Fruit fly (Drosophila melanogaster): Measurements from ENCODE around the gene Stt3A.

Gene Stt3A

DNA sequence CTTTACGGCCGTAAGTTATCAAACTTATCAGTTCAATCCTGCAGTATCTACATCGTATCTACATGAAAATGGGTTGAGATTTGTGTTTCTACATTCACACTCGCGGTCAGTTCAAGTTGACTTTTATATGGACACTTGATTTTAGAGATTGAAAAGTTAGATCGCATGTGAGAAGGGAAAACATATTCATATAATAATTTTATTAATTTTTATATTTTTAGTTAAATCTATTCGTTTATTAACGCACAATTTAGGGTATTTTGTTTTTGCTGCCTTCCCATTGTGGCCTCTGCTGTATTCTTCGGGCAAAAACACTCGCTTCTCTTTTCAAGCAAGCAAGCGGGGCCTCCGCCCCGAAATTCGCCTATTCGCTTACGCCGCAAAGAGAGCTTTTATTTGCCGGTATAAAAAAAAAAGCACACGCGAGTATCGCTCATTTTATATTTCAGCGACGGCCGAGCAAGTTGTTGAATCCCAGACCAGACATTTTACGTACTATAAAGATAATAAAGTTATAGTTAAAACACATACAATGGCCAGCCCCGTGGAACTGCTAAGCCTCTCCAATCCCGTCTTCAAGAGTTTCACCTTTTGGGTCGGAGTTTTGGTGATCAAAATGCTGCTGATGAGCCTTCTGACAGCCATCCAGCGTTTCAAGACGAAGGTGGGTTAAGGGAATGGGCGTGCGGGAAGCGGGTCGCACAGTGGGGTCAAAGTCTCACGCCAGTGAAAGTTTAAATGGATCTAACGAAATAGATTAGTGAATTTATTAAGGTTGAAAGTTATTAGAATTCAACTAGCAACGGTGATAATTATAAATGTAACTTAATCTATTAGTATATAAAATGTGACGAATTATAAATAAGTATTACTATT is 10.9 kb downstream of the Stt3A start (continued):
- peak; percentile 22 for TF ChIP-seq ems (GFP tag; optimal IDR thresholded peaks at IDR 0.05)
- TF ChIP-seq inv (GFP tag; IDR thresholded peaks at IDR 0.05; ENCODE audit: partially characterized antibody) = no peak
- TF ChIP-seq Nf-YA (GFP tag; IDR thresholded peaks at IDR 0.05) = peak; percentile 73
- peak; percentile 90 for TF ChIP-seq Hand (GFP tag; optimal IDR thresholded peaks at IDR 0.05)
- peak; percentile 70 for TF ChIP-seq Jarid2 (GFP tag; optimal IDR thresholded peaks at IDR 0.05)
- TF ChIP-seq CG15514 (GFP tag; optimal IDR thresholded peaks at IDR 0.05) = peak; percentile 81
- TF ChIP-seq Six4 (GFP tag; optimal IDR thresholded peaks at IDR 0.05) = peak; percentile 67
- peak; percentile 8 for TF ChIP-seq Hey (tag; optimal IDR thresholded peaks at IDR 0.05)
- TF ChIP-seq fu2 (GFP tag; optimal IDR thresholded peaks at IDR 0.05) = no peak
- TF ChIP-seq B-H1 (GFP tag; IDR thresholded peaks at IDR 0.05) = peak; percentile 85
- no peak; the same call in 1 of the 2 replicates for TF ChIP-seq Bgb (GFP tag; IDR thresholded peaks at IDR 0.05; ENCODE audit: partially characterized antibody)
- TF ChIP-seq CG8924 (tag; optimal IDR thresholded peaks at IDR 0.05) = peak; percentile 93
- TF ChIP-seq exex (tag; optimal IDR thresholded peaks at IDR 0.05) = peak; percentile 79
- peak; percentile 70 for TF ChIP-seq Chrac-16 (GFP tag; optimal IDR thresholded peaks at IDR 0.05)
- peak; percentile 88 for TF ChIP-seq CG14441 (GFP tag; IDR thresholded peaks at IDR 0.05)
- no peak for TF ChIP-seq CG16779 (GFP tag; IDR thresholded peaks at IDR 0.05)
- peak; percentile 85 for TF ChIP-seq Nf-YC (tag; optimal IDR thresholded peaks at IDR 0.05)
- peak; percentile 88 for TF ChIP-seq CG7556 (GFP tag; optimal IDR thresholded peaks at IDR 0.05)
- peak; percentile 79 for TF ChIP-seq croc (GFP tag; conservative IDR thresholded peaks at IDR 0.05)
- TF ChIP-seq Stat92E (GFP tag; optimal IDR thresholded peaks at IDR 0.05) = peak in 1 of 3 experiments; percentile 57
- 0 out of 4 replicates have a peak, but pooled peaks have one; percentile 51 for TF ChIP-seq chinmo (GFP tag; IDR thresholded peaks at IDR 0.05; ENCODE audit: partially characterized antibody)
- TF ChIP-seq HmgZ (tag; optimal IDR thresholded peaks at IDR 0.05) = peak; percentile 91
- peak; percentile 62 for TF ChIP-seq CG10431 (GFP tag; optimal IDR thresholded peaks at IDR 0.05)
- no peak for TF ChIP-seq CG12744 (GFP tag; optimal IDR thresholded peaks at IDR 0.05)
- TF ChIP-seq pros (GFP tag; optimal IDR thresholded peaks at IDR 0.05) = peak; percentile 45
- peak; percentile 54 for TF ChIP-seq CG18476 (GFP tag; optimal IDR thresholded peaks at IDR 0.05)
- TF ChIP-seq bsh (GFP tag; optimal IDR thresholded peaks at IDR 0.05) = peak; percentile 73 to 94
- no peak for TF ChIP-seq lov (optimal IDR thresholded peaks at IDR 0.05)
- peak; percentile 85 for TF ChIP-seq lov (GFP tag; IDR thresholded peaks at IDR 0.05)
- TF ChIP-seq Kr (GFP tag; optimal IDR thresholded peaks at IDR 0.05) = no peak
- no peak for TF ChIP-seq CG8478 (optimal IDR thresholded peaks at IDR 0.05)
- TF ChIP-seq CG3163 (GFP tag; optimal IDR thresholded peaks at IDR 0.05) = peak; percentile 68
- TF ChIP-seq schlank (tag; optimal IDR thresholded peaks at IDR 0.05) = peak; percentile 60
- TF ChIP-seq CG15479 (GFP tag; optimal IDR thresholded peaks at IDR 0.05) = no peak
- TF ChIP-seq E2f1 (GFP tag; IDR thresholded peaks at IDR 0.05) = peak; percentile 90
- TF ChIP-seq gsb-n (tag; optimal IDR thresholded peaks at IDR 0.05) = peak; percentile 90
- TF ChIP-seq Sry-β (GFP tag; optimal IDR thresholded peaks at IDR 0.05) = peak; percentile 28
- TF ChIP-seq CG11723 (GFP tag; optimal IDR thresholded peaks at IDR 0.05) = peak; percentile 78
- no peak for TF ChIP-seq CG9609 (GFP tag; optimal IDR thresholded peaks at IDR 0.05)
- peak; percentile 73 for TF ChIP-seq CG12071 (GFP tag; optimal IDR thresholded peaks at IDR 0.05)
- TF ChIP-seq Max (GFP tag; optimal IDR thresholded peaks at IDR 0.05) = peak; percentile 84
- no peak for TF ChIP-seq D (optimal IDR thresholded peaks at IDR 0.05)
- peak; percentile 80 for TF ChIP-seq D (GFP tag; optimal IDR thresholded peaks at IDR 0.05)
- TF ChIP-seq Hr78 (GFP tag; optimal IDR thresholded peaks at IDR 0.05) = peak in 1 of 2 experiments; percentile 66
- TF ChIP-seq CG6254 (GFP tag; optimal IDR thresholded peaks at IDR 0.05) = peak; percentile 83
- peak; percentile 68 for TF ChIP-seq D19B (GFP tag; optimal IDR thresholded peaks at IDR 0.05)
- no peak for TF ChIP-seq pzg (GFP tag; optimal IDR thresholded peaks at IDR 0.05)
- TF ChIP-seq CG12104 (GFP tag; optimal IDR thresholded peaks at IDR 0.05) = peak; percentile 80
